Worm (Caenorhabditis elegans) whole organism, L4/young adult: Measurements from ENCODE around the gene T24E12.3.

ENCODE experiments used
- W03F9.2 ChIP-seq: fragments of 150-350 bp; optimal IDR thresholded peaks from 2 replicates; lab custom pipeline; 2014; ENCODE audit warnings: missing biosample characterization, missing genetic modification characterization
- him-1 ChIP-seq: sonication (generic microtip); optimal IDR thresholded peaks from 2 replicates; lab custom pipeline; 2016; ENCODE audit warnings: missing genotype, missing genetic modification reagents, missing genetic modification characterization, missing compliant biosample characterization

ce11 chrII:3747405-3747804 lies 28.4 kb upstream of the T24E12.3 start, which contains the start of gene fbxb-92:
- TF ChIP-seq W03F9.2 (tag; lab: Kevin White, UChicago) (no peak), him-1 (no peak)
